Fruit fly (Drosophila melanogaster) whole organism, embryonic: ENCODE results near the gene RPA3.

Source experiments
- Aef1 ChIP-seq: fragments of 200-800 bp; sonication (Bioruptor generic); IDR thresholded peaks from 3 replicates; pipeline ENCODE4 v1.3.6; 2022; ENCODE audit warnings: missing biosample characterization, missing genetic modification characterization
- Asciz ChIP-seq: fragments of 200-800 bp; sonication (Bioruptor generic); optimal IDR thresholded peaks from 2 replicates; lab custom pipeline; 2017; ENCODE audit warnings: missing biosample characterization, mild to moderate bottlenecking, missing genetic modification characterization, missing genetic modification reagents
- Atf6 ChIP-seq: fragments of 200-800 bp; sonication (Bioruptor generic); IDR thresholded peaks from 2 replicates; pipeline ENCODE4 v1.3.6; 2022; ENCODE audit warnings: missing biosample characterization, missing genetic modification characterization
- CG10209 ChIP-seq: fragments of 200-800 bp; sonication (Bioruptor generic); optimal IDR thresholded peaks from 3 replicates; lab custom pipeline; 2017; ENCODE audit warnings: missing biosample characterization, mild to moderate bottlenecking, missing genetic modification characterization, missing genetic modification reagents
- CG10274 ChIP-seq: fragments of 200-800 bp; sonication (Bioruptor generic); optimal IDR thresholded peaks from 3 replicates; lab custom pipeline; 2017; ENCODE audit warnings: missing biosample characterization, mild to moderate bottlenecking, missing genetic modification characterization
- CG10654 ChIP-seq: fragments of 200-800 bp; sonication (Bioruptor generic); optimal IDR thresholded peaks from 2 replicates; lab custom pipeline; 2016; ENCODE audit warnings: missing biosample characterization, missing genetic modification characterization
- CG11504 ChIP-seq: fragments of 200-800 bp; sonication (Bioruptor generic); optimal IDR thresholded peaks from 3 replicates; lab custom pipeline; 2019; ENCODE audit warnings: missing biosample characterization, mild to moderate bottlenecking, missing genetic modification characterization, moderate library complexity
- CG11723 ChIP-seq: fragments of 200-800 bp; sonication (Bioruptor generic); optimal IDR thresholded peaks from 2 replicates; lab custom pipeline; 2017; ENCODE audit warnings: missing biosample characterization, mild to moderate bottlenecking, missing genetic modification characterization
- CG14441 ChIP-seq: fragments of 200-800 bp; sonication (Bioruptor generic); IDR thresholded peaks from 2 replicates; pipeline ENCODE4 v1.3.6; 2022; ENCODE audit warnings: missing biosample characterization, missing genetic modification characterization
- CG14710 ChIP-seq: fragments of 200-800 bp; sonication (Bioruptor generic); optimal IDR thresholded peaks from 3 replicates; lab custom pipeline; 2019; ENCODE audit warnings: missing biosample characterization, mild to moderate bottlenecking, missing genetic modification characterization, moderate library complexity
- CG18764 ChIP-seq: fragments of 200-800 bp; sonication (Bioruptor generic); optimal IDR thresholded peaks from 3 replicates; lab custom pipeline; 2016; ENCODE audit warnings: missing biosample characterization, missing genetic modification characterization
- CG2199 ChIP-seq: fragments of 200-800 bp; sonication (Bioruptor generic); IDR thresholded peaks from 3 replicates; pipeline ENCODE4 v1.3.6; 2022; ENCODE audit warnings: missing biosample characterization, missing genetic modification characterization
- CG34376 ChIP-seq: fragments of 200-800 bp; sonication (Bioruptor generic); optimal IDR thresholded peaks from 2 replicates; lab custom pipeline; 2018; ENCODE audit warnings: missing biosample characterization, mild to moderate bottlenecking, missing genetic modification characterization
- CG5180 ChIP-seq: fragments of 200-800 bp; sonication (Bioruptor generic); optimal IDR thresholded peaks from 3 replicates; lab custom pipeline; 2017; ENCODE audit warnings: missing biosample characterization, missing genetic modification characterization, mild to moderate bottlenecking, moderate library complexity, missing genetic modification reagents
- CG6254 ChIP-seq: fragments of 200-800 bp; sonication (Bioruptor generic); optimal IDR thresholded peaks from 3 replicates; lab custom pipeline; 2017; ENCODE audit warnings: mild to moderate bottlenecking, missing biosample characterization, missing genetic modification reagents, missing genetic modification characterization
- CG6654 ChIP-seq: fragments of 200-800 bp; sonication (Bioruptor generic); optimal IDR thresholded peaks from 2 replicates; lab custom pipeline; 2017; ENCODE audit warnings: missing biosample characterization, mild to moderate bottlenecking, missing genetic modification characterization
- CG7357 ChIP-seq: fragments of 200-800 bp; sonication (Bioruptor generic); IDR thresholded peaks from 3 replicates; pipeline ENCODE4 v1.3.6; 2022; ENCODE audit warnings: missing biosample characterization, missing genetic modification characterization
- CG7745 ChIP-seq: fragments of 200-800 bp; sonication (Bioruptor generic); optimal IDR thresholded peaks from 2 replicates; lab custom pipeline; 2018; ENCODE audit warnings: missing biosample characterization, mild to moderate bottlenecking, missing genetic modification characterization, moderate library complexity
- E2f2 ChIP-seq: fragments of 200-800 bp; sonication (Bioruptor generic); IDR thresholded peaks from 2 replicates; pipeline ENCODE4 v1.3.6; 2022; ENCODE audit warnings: missing biosample characterization, missing genetic modification characterization
- ERR ChIP-seq: fragments of 200-800 bp; sonication (Bioruptor generic); optimal IDR thresholded peaks from 2 replicates; lab custom pipeline; 2016; ENCODE audit warnings: missing biosample characterization, missing genetic modification characterization
- Fer2 ChIP-seq: fragments of 200-800 bp; sonication (Bioruptor generic); optimal IDR thresholded peaks from 2 replicates; lab custom pipeline; 2018; ENCODE audit warnings: missing biosample characterization, mild to moderate bottlenecking, missing genetic modification characterization, moderate library complexity
- HLHmδ ChIP-seq: fragments of 200-800 bp; sonication (Bioruptor generic); optimal IDR thresholded peaks from 2 replicates; lab custom pipeline; 2018; ENCODE audit warnings: missing biosample characterization, mild to moderate bottlenecking, missing genetic modification characterization, moderate library complexity
- HmgZ ChIP-seq: fragments of 200-800 bp; sonication (Bioruptor generic); optimal IDR thresholded peaks from 2 replicates; lab custom pipeline; 2018; ENCODE audit warnings: missing biosample characterization, mild to moderate bottlenecking, missing genetic modification characterization
- Hmx ChIP-seq: fragments of 200-800 bp; sonication (Bioruptor generic); optimal IDR thresholded peaks from 2 replicates; lab custom pipeline; 2016; ENCODE audit warnings: missing biosample characterization, missing genetic modification characterization
- Hr39 ChIP-seq: fragments of >200 bp; optimal IDR thresholded peaks from 2 replicates; lab custom pipeline; 2017
- Hr51 ChIP-seq, 2 experiments: fragments of 200-800 bp; sonication (Bioruptor generic); optimal IDR thresholded peaks; 2 replicates in 1 of 2; 3 replicates in 1 of 2; lab custom pipeline; 2016 to 2018; ENCODE audit warnings: missing biosample characterization in 2 of 2, missing genetic modification characterization in 2 of 2, mild to moderate bottlenecking in 1 of 2, moderate library complexity in 1 of 2
- Mes4 ChIP-seq: fragments of 200-800 bp; sonication (Bioruptor generic); optimal IDR thresholded peaks from 2 replicates; lab custom pipeline; 2016; ENCODE audit warnings: missing biosample characterization, missing genetic modification characterization
- Ssrp ChIP-seq: fragments of 200-800 bp; sonication (Bioruptor generic); optimal IDR thresholded peaks from 2 replicates; lab custom pipeline; 2018; ENCODE audit warnings: missing biosample characterization, mild to moderate bottlenecking, missing genetic modification characterization, moderate library complexity
- Stat92E ChIP-seq, 3 experiments: fragments of >200 bp in 2 of 3; fragments of 200-800 bp in 1 of 3; sonication (Bioruptor generic) in 1 of 3; optimal IDR thresholded peaks; 2 replicates each; lab custom pipeline; 2017 to 2019; ENCODE audit warnings: missing biosample characterization in 3 of 3, missing genetic modification characterization in 3 of 3, mild to moderate bottlenecking in 1 of 3, moderate library complexity in 1 of 3
- ase ChIP-seq: fragments of 200-800 bp; sonication (Bioruptor generic); IDR thresholded peaks from 3 replicates; pipeline ENCODE4 v1.3.6; 2022; ENCODE audit warnings: missing biosample characterization, missing genetic modification characterization
- chinmo ChIP-seq: fragments of 200-800 bp; sonication (Bioruptor generic); IDR thresholded peaks from 4 replicates; pipeline ENCODE4 v1.3.6; 2022; ENCODE audit warnings: missing biosample characterization, missing genetic modification characterization; ENCODE audit not compliant: partially characterized antibody
- croc ChIP-seq: fragments of 200-800 bp; sonication (Bioruptor generic); conservative IDR thresholded peaks from 3 replicates; pipeline ENCODE4 v1.3.6; 2022; ENCODE audit warnings: missing biosample characterization, missing genetic modification characterization
- cwo ChIP-seq: fragments of 200-800 bp; sonication (Bioruptor generic); optimal IDR thresholded peaks from 3 replicates; lab custom pipeline; 2017; ENCODE audit warnings: missing biosample characterization, missing genetic modification characterization, mild to moderate bottlenecking, moderate library complexity, missing genetic modification reagents
- dpn ChIP-seq, 2 experiments: fragments of 200-800 bp; sonication (Bioruptor generic); optimal IDR thresholded peaks; 3 replicates each; lab custom pipeline; 2016; ENCODE audit warnings: missing biosample characterization in 2 of 2, missing genetic modification characterization in 2 of 2
- emc ChIP-seq: fragments of 200-800 bp; sonication (Bioruptor generic); optimal IDR thresholded peaks from 2 replicates; lab custom pipeline; 2016; ENCODE audit warnings: missing biosample characterization, missing genetic modification characterization
- gem ChIP-seq: fragments of 200-800 bp; sonication (Bioruptor generic); optimal IDR thresholded peaks from 2 replicates; lab custom pipeline; 2019; ENCODE audit warnings: missing biosample characterization, mild to moderate bottlenecking, missing genetic modification characterization, moderate library complexity
- hbn ChIP-seq: fragments of 200-800 bp; sonication (Bioruptor generic); IDR thresholded peaks from 2 replicates; pipeline ENCODE4 v1.3.6; 2022; ENCODE audit warnings: missing biosample characterization, missing genetic modification characterization; ENCODE audit not compliant: partially characterized antibody
- lilli ChIP-seq: fragments of 200-800 bp; sonication (Bioruptor generic); optimal IDR thresholded peaks from 3 replicates; lab custom pipeline; 2016; ENCODE audit warnings: missing biosample characterization, missing genetic modification characterization
- nau ChIP-seq: fragments of 200-800 bp; sonication (Bioruptor generic); optimal IDR thresholded peaks from 3 replicates; lab custom pipeline; 2017; ENCODE audit warnings: missing biosample characterization, mild to moderate bottlenecking, missing genetic modification characterization, missing genetic modification reagents
- nerfin-1 ChIP-seq: fragments of 200-800 bp; sonication (Bioruptor generic); optimal IDR thresholded peaks from 3 replicates; lab custom pipeline; 2019; ENCODE audit warnings: missing biosample characterization, mild to moderate bottlenecking, missing genetic modification characterization, moderate library complexity
- pfk ChIP-seq: fragments of 200-800 bp; sonication (Bioruptor generic); optimal IDR thresholded peaks from 2 replicates; lab custom pipeline; 2018; ENCODE audit warnings: missing biosample characterization, mild to moderate bottlenecking, missing genetic modification characterization, moderate library complexity
- sd ChIP-seq: fragments of 200-800 bp; sonication (Bioruptor generic); optimal IDR thresholded peaks from 3 replicates; lab custom pipeline; 2018; ENCODE audit warnings: missing biosample characterization, mild to moderate bottlenecking, missing genetic modification characterization, moderate library complexity
- sens-2 ChIP-seq: fragments of 200-800 bp; sonication (Bioruptor generic); IDR thresholded peaks from 2 replicates; pipeline ENCODE4 v1.3.6; 2022; ENCODE audit warnings: missing biosample characterization, missing genetic modification characterization
- tio ChIP-seq: fragments of 200-800 bp; sonication (Bioruptor generic); optimal IDR thresholded peaks from 2 replicates; lab custom pipeline; 2017; ENCODE audit warnings: missing biosample characterization, missing genetic modification characterization, inconsistent platforms
- tll ChIP-seq, 2 experiments: fragments of 200-800 bp in 1 of 2; fragments of >200 bp in 1 of 2; sonication (Bioruptor generic) in 1 of 2; optimal IDR thresholded peaks; 2 replicates each; lab custom pipeline; 2017 to 2019; ENCODE audit warnings: missing biosample characterization in 2 of 2, missing genetic modification characterization in 2 of 2, mild to moderate bottlenecking in 1 of 2, moderate library complexity in 1 of 2
- tna ChIP-seq: fragments of 200-800 bp; sonication (Bioruptor generic); IDR thresholded peaks from 2 replicates; pipeline ENCODE4 v1.3.6; 2022; ENCODE audit warnings: missing biosample characterization, missing genetic modification characterization; ENCODE audit not compliant: partially characterized antibody
- unc-4 ChIP-seq: fragments of 200-800 bp; sonication (Bioruptor generic); IDR thresholded peaks from 2 replicates; pipeline ENCODE4 v1.3.6; 2022; ENCODE audit warnings: missing biosample characterization, missing genetic modification characterization; ENCODE audit not compliant: partially characterized antibody
- vvl ChIP-seq: fragments of 200-800 bp; sonication (Bioruptor generic); IDR thresholded peaks from 2 replicates; pipeline ENCODE4 v1.3.6; 2022; ENCODE audit warnings: missing biosample characterization, missing genetic modification characterization
- z ChIP-seq: fragments of 200-800 bp; sonication (Bioruptor generic); IDR thresholded peaks from 3 replicates; pipeline ENCODE4 v1.3.6; 2022; ENCODE audit warnings: missing biosample characterization, missing genetic modification characterization
- zf30C ChIP-seq: fragments of 200-800 bp; sonication (Bioruptor generic); optimal IDR thresholded peaks from 3 replicates; lab custom pipeline; 2018; ENCODE audit warnings: missing biosample characterization, mild to moderate bottlenecking, missing genetic modification characterization

Gene RPA3

dm6 chrX:11652991-11653390 is 37.4 kb upstream of the RPA3 start (continued):
- no peak for TF ChIP-seq Fer2 (tag; lab: Kevin White, UChicago)
- no peak for TF ChIP-seq nau
- no peak for TF ChIP-seq CG5180
- 0 out of 2 replicates have a peak, but pooled peaks have one; percentile 31 for TF ChIP-seq vvl (GFP tag; lab: Robert Waterston, UW)
- no peak for TF ChIP-seq CG7357 (GFP tag; lab: Robert Waterston, UW)
- no peak for TF ChIP-seq E2f2 (GFP tag; lab: Robert Waterston, UW)
- peak; percentile 50 for TF ChIP-seq gem (tag; lab: Kevin White, UChicago)
- TF ChIP-seq CG10274 (GFP tag; lab: Kevin White, UChicago): no peak
- no peak for TF ChIP-seq Hmx (GFP tag; lab: Kevin White, UChicago)
- no peak for TF ChIP-seq CG7745 (tag; lab: Kevin White, UChicago)
- no peak for TF ChIP-seq Hr39 (lab: Kevin White, UChicago)
- TF ChIP-seq cwo (GFP tag; lab: Kevin White, UChicago): peak; percentile 1
- TF ChIP-seq CG10209 (GFP tag; lab: Kevin White, UChicago): no peak
- no peak for TF ChIP-seq CG11723 (GFP tag; lab: Kevin White, UChicago)
- TF ChIP-seq sens-2: no peak
- TF ChIP-seq CG2199 (GFP tag; lab: Robert Waterston, UW): no peak
- no peak for TF ChIP-seq nerfin-1 (tag; lab: Kevin White, UChicago)
- TF ChIP-seq HmgZ (tag; lab: Kevin White, UChicago): no peak
- no peak for TF ChIP-seq CG14710 (tag; lab: Kevin White, UChicago)
- no peak for TF ChIP-seq CG10654 (GFP tag; lab: Kevin White, UChicago)
- TF ChIP-seq croc (GFP tag; lab: Robert Waterston, UW): no peak
- peak; percentile 23; the same call in 1 of the 2 replicates for TF ChIP-seq CG14441
- no peak for TF ChIP-seq CG18764 (GFP tag; lab: Kevin White, UChicago)
- TF ChIP-seq Ssrp: no peak
- TF ChIP-seq tll (GFP tag; optimal IDR thresholded peaks at IDR 0.05; lab: Kevin White, UChicago): no peak
- TF ChIP-seq unc-4 (GFP tag; lab: Robert Waterston, UW): no peak
- no peak for TF ChIP-seq pfk (GFP tag; lab: Kevin White, UChicago)
- no peak for TF ChIP-seq ERR (GFP tag; lab: Kevin White, UChicago)
- peak; percentile 7 for TF ChIP-seq Asciz (GFP tag; lab: Kevin White, UChicago)
- peak; percentile 14 for TF ChIP-seq tio (GFP tag; lab: Kevin White, UChicago)
- no peak for TF ChIP-seq hbn (GFP tag; lab: Robert Waterston, UW)
- no peak for TF ChIP-seq chinmo (GFP tag; lab: Robert Waterston, UW)
- no peak for TF ChIP-seq sd (tag; lab: Kevin White, UChicago)
- TF ChIP-seq CG6254 (GFP tag; lab: Kevin White, UChicago): no peak
- TF ChIP-seq dpn (GFP tag; optimal IDR thresholded peaks at IDR 0.05; lab: Kevin White, UChicago): peak; percentile 11 to 44
- peak; percentile 2 for TF ChIP-seq lilli (GFP tag; lab: Kevin White, UChicago)
- no peak for TF ChIP-seq HLHmδ
- TF ChIP-seq z (GFP tag; lab: Robert Waterston, UW): no peak
- no peak for TF ChIP-seq zf30C (GFP tag; lab: Kevin White, UChicago)
- TF ChIP-seq Stat92E (GFP tag; optimal IDR thresholded peaks at IDR 0.05; lab: Kevin White, UChicago): no peak
- TF ChIP-seq CG34376: no peak
- TF ChIP-seq CG6654: peak; percentile 7
- TF ChIP-seq Aef1 (GFP tag; lab: Robert Waterston, UW): 0 out of 3 replicates have a peak, but pooled peaks have one; percentile 25
- TF ChIP-seq emc (GFP tag; lab: Kevin White, UChicago): no peak
- peak; percentile 47 for TF ChIP-seq CG11504 (tag; lab: Kevin White, UChicago)
- no peak for TF ChIP-seq ase (GFP tag; lab: Robert Waterston, UW)
- TF ChIP-seq Atf6 (GFP tag; lab: Robert Waterston, UW): no peak
- peak in 1 of 2 experiments; percentile 33 for TF ChIP-seq Hr51 (GFP tag; optimal IDR thresholded peaks at IDR 0.05; lab: Kevin White, UChicago)
- no peak for TF ChIP-seq tna (GFP tag; lab: Robert Waterston, UW)
- peak; percentile 1 for TF ChIP-seq Mes4 (GFP tag; lab: Kevin White, UChicago)
